Fruit fly (Drosophila melanogaster) Kc167 (cell line): ENCODE measurements around the gene Tbcc.

ENCODE experiments used
- Myc ChIP-seq: fragments of >200 bp; optimal IDR thresholded peaks from 2 replicates; lab custom pipeline; 2017; ENCODE audit warnings: missing external identifiers
- Sin3A ChIP-seq: fragments of >200 bp; optimal IDR thresholded peaks from 2 replicates; lab custom pipeline; 2018; ENCODE audit warnings: missing external identifiers
- h ChIP-seq: fragments of >200 bp; optimal IDR thresholded peaks from 3 replicates; lab custom pipeline; 2018; ENCODE audit warnings: missing external identifiers
- insv ChIP-seq: fragments of >200 bp; optimal IDR thresholded peaks from 3 replicates; lab custom pipeline; 2018; ENCODE audit warnings: missing external identifiers
- psq ChIP-seq: fragments of >200 bp; optimal IDR thresholded peaks from 2 replicates; lab custom pipeline; 2017; ENCODE audit warnings: missing external identifiers
- ttk ChIP-seq: sonication (Bioruptor generic); optimal IDR thresholded peaks from 2 replicates; lab custom pipeline; 2017; ENCODE audit warnings: missing external identifiers

The Tbcc gene

DNA sequence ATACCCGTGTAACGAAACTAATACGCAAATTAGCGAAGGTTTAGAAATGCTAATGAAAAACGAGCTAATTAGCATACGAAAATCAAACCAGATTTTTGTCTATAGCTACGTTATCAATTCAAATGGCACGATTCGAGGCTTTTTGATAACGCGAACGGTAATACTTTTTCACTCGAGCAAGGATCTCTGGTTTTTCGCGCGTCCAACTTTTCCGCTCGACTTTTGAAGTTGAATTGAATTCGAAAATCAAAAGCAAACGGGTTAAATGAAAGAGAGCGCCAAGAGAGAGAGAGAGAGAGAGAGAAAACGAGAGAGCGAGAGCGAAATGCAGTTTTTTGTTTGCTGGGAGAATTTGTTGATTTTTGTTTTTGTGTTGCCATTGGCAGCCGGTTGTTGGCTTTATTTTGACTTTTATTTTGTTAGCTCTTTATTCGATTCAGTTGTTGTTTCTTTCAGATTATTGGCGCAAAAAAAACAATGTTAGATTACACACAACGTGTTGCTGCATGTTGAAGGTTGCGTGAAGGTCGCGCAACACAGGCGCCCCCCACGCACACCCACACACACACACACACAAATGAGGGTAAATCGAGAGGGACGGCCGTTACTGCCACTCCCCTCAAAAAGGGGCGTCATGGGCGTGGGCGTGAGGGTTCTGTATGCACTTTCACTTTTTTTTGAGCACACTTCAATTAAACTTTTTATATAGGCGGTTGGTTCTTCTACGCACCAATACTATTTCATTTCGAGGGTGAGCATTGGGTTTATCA lies 9.7 kb upstream of the Tbcc start:
- TF ChIP-seq Sin3A (lab: Kevin White, UChicago) (no peak), insv (lab: Kevin White, UChicago) (no peak), h (no peak), Myc (lab: Kevin White, UChicago) (no peak), ttk (no peak), psq (lab: Kevin White, UChicago) (no peak)

DNA sequence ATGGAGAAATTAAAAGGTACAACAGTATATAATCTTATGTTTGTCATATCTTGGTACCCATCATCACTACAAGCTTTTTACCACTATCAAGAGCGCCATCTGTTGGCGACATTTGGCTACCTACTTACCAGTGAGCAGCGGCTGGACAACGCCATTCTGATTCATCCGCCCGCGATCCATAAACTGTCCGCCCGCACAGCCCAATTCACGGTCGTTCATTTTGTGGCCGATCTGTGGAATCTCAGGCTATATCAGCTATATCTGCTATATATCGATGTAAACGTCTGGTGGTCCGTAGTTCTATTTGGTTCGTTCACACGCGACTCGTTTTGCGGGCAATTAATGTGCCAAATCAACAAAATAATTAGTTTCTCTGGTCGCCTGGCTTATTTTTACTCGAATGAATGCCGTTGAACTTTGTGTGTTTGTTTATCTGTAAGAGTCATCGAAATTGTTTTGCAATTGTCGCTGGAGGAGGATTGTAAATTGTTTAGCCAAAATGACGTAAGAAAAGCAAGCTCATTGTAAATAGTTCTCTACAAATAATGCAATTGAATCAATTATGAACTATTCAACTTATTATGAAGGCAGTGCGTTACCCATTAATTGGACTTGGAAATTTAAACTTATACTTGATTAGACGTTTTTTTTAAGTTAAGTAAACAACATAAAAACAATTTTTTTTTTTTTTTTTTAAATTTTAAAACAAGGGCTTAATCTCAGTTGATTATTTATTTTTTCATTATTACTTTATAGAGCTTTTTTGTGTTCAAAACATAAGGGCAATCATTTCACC lies 9.0 kb upstream of the Tbcc start:
- TF ChIP-seq h = no peak
- no peak for TF ChIP-seq psq (lab: Kevin White, UChicago)
- no peak for TF ChIP-seq Myc (lab: Kevin White, UChicago)
- no peak for TF ChIP-seq ttk

DNA sequence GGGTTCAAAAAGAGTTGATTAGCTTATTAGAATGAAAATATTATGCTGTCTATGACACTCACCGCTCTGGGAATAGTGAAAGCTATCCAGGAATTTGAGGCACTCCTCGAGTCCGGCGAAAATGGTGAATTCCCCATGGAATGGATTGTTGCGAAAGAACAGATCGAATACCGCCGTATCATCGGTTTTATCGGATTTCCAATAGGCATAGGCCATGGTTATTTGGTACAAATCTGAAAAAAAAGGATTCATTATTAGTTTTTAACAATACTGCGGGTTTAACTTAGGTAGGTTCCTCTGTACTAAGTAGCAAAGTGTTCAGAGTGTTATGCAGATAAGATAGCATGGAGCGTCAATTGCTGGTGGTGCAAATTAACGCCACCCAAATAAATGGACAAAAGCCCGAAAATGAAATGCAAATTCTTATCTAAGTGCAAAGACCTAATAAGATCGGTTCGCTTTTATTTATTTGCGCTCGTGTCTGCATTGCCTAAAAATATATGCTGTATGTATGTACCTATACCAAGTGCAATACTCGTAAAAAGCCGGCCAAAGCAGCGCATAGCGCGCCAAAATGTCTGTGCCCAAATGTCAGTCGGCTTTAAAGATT lies 8.2 kb upstream of the Tbcc start:
- no peak for TF ChIP-seq h
- no peak for TF ChIP-seq Myc (lab: Kevin White, UChicago)
- no peak for TF ChIP-seq Sin3A (lab: Kevin White, UChicago)
- no peak for TF ChIP-seq ttk
- TF ChIP-seq insv (lab: Kevin White, UChicago) = no peak
- TF ChIP-seq psq (lab: Kevin White, UChicago) = no peak

DNA sequence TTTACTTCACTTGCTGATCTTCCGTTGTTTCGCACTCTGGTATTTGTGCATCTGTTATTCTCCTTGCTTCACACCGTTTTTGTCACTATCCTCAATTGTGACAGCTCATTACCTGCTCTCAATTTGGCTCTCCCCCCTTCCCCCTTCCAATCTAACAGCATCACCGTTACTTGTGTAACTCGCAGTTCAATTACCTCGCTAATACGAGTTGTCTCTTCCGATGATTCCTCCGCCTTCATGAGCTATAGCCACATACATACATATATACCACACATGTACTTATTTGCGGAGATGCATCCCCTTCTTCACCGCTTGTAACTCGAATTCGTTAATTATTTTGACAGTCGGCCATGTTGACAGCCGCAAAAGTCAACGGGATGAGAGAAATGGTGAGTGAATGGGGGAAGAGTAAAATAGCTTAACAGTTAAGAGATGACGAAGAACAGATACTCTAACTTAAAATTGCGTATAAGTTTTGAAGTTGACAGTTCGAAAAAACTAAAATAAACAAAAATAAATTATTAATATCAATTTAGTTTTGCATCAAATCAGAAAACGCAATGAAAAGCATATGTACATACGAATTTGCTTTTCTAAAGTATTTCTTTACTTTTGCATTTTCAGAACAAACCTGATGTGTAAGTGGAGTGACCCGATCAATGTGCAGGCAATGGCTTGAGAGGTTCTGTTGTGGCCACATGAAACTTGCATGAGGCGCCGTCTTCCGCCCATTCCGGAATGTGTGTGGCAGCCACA lies 2.1 kb downstream of the Tbcc start:
- TF ChIP-seq insv (lab: Kevin White, UChicago) = no peak
- no peak for TF ChIP-seq ttk
- no peak for TF ChIP-seq Sin3A (lab: Kevin White, UChicago)
- no peak for TF ChIP-seq psq (lab: Kevin White, UChicago)
- no peak for TF ChIP-seq Myc (lab: Kevin White, UChicago)
- no peak for TF ChIP-seq h

DNA sequence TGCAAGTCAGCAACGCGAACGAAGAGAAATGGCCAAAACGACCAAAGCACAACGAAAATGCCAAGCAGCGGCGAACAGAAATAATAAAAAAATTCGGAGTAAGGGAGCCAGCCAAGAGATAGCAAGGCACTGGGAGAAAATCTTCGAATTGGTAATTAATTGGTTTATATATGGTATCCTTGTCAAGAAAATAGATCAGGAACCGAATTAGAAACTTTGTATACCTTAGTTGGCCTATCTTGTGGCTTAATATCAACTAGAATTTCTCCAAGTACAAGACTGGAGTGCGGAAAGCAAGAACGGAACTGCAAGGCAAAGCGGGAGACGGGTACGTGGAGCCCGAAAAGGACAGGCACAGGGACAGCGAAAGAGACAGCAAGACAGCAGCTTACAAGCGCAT lies 7.6 kb downstream of the Tbcc start:
- TF ChIP-seq h (no peak), Myc (lab: Kevin White, UChicago) (no peak), psq (lab: Kevin White, UChicago) (no peak), Sin3A (lab: Kevin White, UChicago) (no peak), ttk (no peak), insv (lab: Kevin White, UChicago) (no peak)

DNA sequence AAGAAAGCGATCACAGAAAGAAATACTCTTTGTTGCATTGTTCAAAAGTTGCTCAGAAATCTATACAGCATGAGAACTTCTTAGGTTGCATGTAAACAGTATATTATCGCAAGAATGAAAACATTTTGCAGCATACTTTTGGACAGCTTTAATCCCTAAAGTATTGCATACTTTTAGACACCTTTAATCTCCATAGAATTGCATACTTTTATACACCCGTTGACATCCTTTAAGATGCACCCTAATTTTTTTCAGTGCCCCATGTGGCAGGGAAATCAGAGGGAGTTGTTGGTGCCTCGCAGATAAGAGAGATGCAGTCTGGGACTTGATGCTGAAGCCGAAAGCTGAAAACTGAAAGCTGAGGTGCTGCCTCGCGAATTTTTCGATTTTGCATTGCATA lies 8.2 kb downstream of the Tbcc start:
- TF ChIP-seq ttk (no peak), psq (lab: Kevin White, UChicago) (no peak), Sin3A (lab: Kevin White, UChicago) (no peak), insv (lab: Kevin White, UChicago) (no peak)

DNA sequence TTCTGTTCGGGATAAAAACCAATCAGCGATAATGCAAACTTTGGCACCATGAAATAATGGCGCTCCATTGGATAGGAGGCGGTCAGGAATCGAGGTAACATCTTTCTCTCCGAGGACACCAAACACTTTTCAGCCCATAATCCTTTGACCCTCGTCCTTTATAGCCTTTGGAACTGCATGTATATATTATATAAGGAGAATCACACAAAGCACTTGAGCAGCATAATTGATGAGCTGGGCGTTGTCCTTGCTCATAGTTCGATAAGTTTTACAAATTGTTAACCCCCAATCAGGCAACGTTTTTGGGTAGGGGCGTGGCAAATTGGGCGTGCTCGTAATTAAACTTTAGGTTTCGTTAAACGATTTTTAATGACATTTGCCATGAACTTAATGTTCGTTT lies 21.6 kb downstream of the Tbcc start, which contains the start of gene Or24a:
Or24a (minus strand) TSS at position 101 of the 400 bp plus-strand sequence.
- TF ChIP-seq Myc (lab: Kevin White, UChicago) = no peak
- TF ChIP-seq psq (lab: Kevin White, UChicago) = no peak
- TF ChIP-seq ttk = no peak
- TF ChIP-seq Sin3A (lab: Kevin White, UChicago) = no peak
- no peak for TF ChIP-seq h
- no peak for TF ChIP-seq insv (lab: Kevin White, UChicago)

DNA sequence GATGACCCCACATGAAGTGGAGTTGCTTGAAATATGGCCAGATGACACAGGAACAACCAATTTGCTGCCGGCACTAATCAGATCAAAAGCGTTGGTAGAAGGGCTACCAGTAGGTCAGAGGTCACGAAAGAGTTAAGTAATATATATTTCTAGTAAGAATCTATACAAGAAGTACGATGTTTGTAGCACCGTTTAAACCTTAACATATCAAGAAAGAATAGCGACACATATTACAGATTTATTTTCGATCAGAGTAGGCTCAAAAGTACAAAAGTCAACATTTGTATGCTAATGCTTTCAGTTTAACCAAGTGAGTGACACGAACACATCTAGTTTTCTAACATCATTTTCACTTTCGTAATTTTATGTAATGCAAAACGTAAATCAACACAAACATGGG lies 38.6 kb downstream of the Tbcc start, which contains the start of gene CG2955:
CG2955 (plus strand) TSS at position 301 of the 400 bp plus-strand sequence.
- TF ChIP-seq h (no peak), psq (lab: Kevin White, UChicago) (no peak)

DNA sequence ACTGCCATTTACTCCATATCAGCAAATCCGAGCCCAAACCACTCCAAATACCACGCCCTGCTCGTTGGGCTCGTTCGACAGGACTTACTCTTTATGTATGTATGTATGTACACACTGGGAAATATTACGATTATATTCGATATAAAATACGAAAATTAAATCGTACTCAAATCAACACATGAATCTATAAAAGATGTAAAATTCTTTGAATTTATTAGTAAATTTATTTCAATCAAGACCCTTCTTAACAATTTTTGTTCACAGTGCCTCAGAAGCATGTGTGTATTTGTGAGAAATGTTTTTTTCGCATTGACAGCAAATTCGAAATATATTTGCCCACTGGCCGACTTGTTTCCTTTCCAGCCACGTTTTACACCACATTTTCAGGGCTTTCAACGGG lies 41.3 kb downstream of the Tbcc start:
- no peak for TF ChIP-seq Myc (lab: Kevin White, UChicago)
- no peak for TF ChIP-seq ttk
- TF ChIP-seq psq (lab: Kevin White, UChicago) = no peak
- no peak for TF ChIP-seq Sin3A (lab: Kevin White, UChicago)
